Fruit fly (Drosophila melanogaster) whole organism, pupa: ENCODE data around the gene CG14221.

Source experiments
- CG15710 ChIP-seq: fragments of 200-800 bp; sonication (Bioruptor generic); optimal IDR thresholded peaks from 2 replicates; lab custom pipeline; 2018; ENCODE audit warnings: missing biosample characterization, mild to moderate bottlenecking, missing genetic modification characterization, moderate library complexity
- Pif1A ChIP-seq: fragments of 200-800 bp; sonication (Bioruptor generic); optimal IDR thresholded peaks from 3 replicates; lab custom pipeline; 2016; ENCODE audit warnings: missing biosample characterization, missing genetic modification characterization
- Snoo ChIP-seq: fragments of 200-800 bp; sonication (Bioruptor generic); optimal IDR thresholded peaks from 3 replicates; lab custom pipeline; 2017; ENCODE audit warnings: missing biosample characterization, mild to moderate bottlenecking, missing genetic modification characterization, inconsistent platforms
- fd96Ca ChIP-seq: fragments of 200-800 bp; sonication (Bioruptor generic); IDR thresholded peaks from 3 replicates; pipeline ENCODE4 v1.3.6; 2022; ENCODE audit warnings: missing biosample characterization, missing genetic modification characterization

- TF ChIP-seq fd96Ca (GFP tag; lab: Robert Waterston, UW), result no peak
- TF ChIP-seq Snoo (tag; lab: Kevin White, UChicago), result no peak
- no peak for TF ChIP-seq Pif1A
- TF ChIP-seq CG15710, result no peak
These were observed 22.5 kb downstream of the CG14221 start for dm6 chrX:19598503-19598902.
